Worm (Caenorhabditis elegans): Measurements from ENCODE around the gene T20D4.11.

ce11 chrV:3424341-3424740, 25.9 kb downstream of the T20D4.11 start, which contains the start of gene srab-21:
- no peak for TF ChIP-seq unc-62 (GFP tag; optimal IDR thresholded peaks at IDR 0.05)
- no peak for TF ChIP-seq elt-1 (tag; optimal IDR thresholded peaks at IDR 0.05)
- no peak for TF ChIP-seq fos-1 (tag; optimal IDR thresholded peaks at IDR 0.05)
- no peak for TF ChIP-seq dmd-4 (tag; optimal IDR thresholded peaks at IDR 0.05)
- no peak for TF ChIP-seq egl-27 (tag; optimal IDR thresholded peaks at IDR 0.05)
- TF ChIP-seq mdl-1 (tag; optimal IDR thresholded peaks at IDR 0.05): no peak
- TF ChIP-seq ztf-11 (tag; optimal IDR thresholded peaks at IDR 0.05): no peak
- no peak for TF ChIP-seq ZK546.5 (tag; optimal IDR thresholded peaks at IDR 0.05)
- no peak for TF ChIP-seq zag-1 (tag; optimal IDR thresholded peaks at IDR 0.05)

All from whole organism, L2 larva.